Fruit fly (Drosophila melanogaster) whole organism, prepupa: ENCODE measurements around the gene Ilp3.
A peak's percentile ranks its signal among the peaks of the same experiment; 100 is the strongest.

Experiments
- Blimp-1 ChIP-seq: fragments of 200-800 bp; sonication (Bioruptor generic); optimal IDR thresholded peaks from 3 replicates; lab custom pipeline; 2017; ENCODE audit warnings: missing biosample characterization, missing genetic modification characterization, mild to moderate bottlenecking, moderate library complexity, missing genetic modification reagents
- CG10631 ChIP-seq: fragments of 200-800 bp; sonication (Bioruptor generic); optimal IDR thresholded peaks from 2 replicates; lab custom pipeline; 2016; ENCODE audit warnings: missing biosample characterization, missing genetic modification characterization
- CG10669 ChIP-seq: fragments of 200-800 bp; sonication (Bioruptor generic); optimal IDR thresholded peaks from 3 replicates; lab custom pipeline; 2018; ENCODE audit warnings: missing biosample characterization, mild to moderate bottlenecking, missing genetic modification characterization, moderate library complexity
- CG11762 ChIP-seq: fragments of 200-800 bp; sonication (Bioruptor generic); optimal IDR thresholded peaks from 3 replicates; lab custom pipeline; 2016; ENCODE audit warnings: missing biosample characterization, missing genetic modification characterization; ENCODE audit not compliant: insufficient read depth
- CG15336 ChIP-seq: fragments of 200-800 bp; sonication (Bioruptor generic); IDR thresholded peaks from 2 replicates; pipeline ENCODE4 v1.3.6; 2022; ENCODE audit warnings: missing biosample characterization, missing genetic modification characterization
- CG1621 ChIP-seq: fragments of 200-800 bp; sonication (Bioruptor generic); optimal IDR thresholded peaks from 3 replicates; lab custom pipeline; 2018; ENCODE audit warnings: missing biosample characterization, mild to moderate bottlenecking, missing genetic modification characterization
- CG16779 ChIP-seq: fragments of 200-800 bp; sonication (Bioruptor generic); optimal IDR thresholded peaks from 3 replicates; lab custom pipeline; 2017; ENCODE audit warnings: missing biosample characterization, mild to moderate bottlenecking, missing genetic modification characterization
- CG3032 ChIP-seq: fragments of 200-800 bp; optimal IDR thresholded peaks from 2 replicates; lab custom pipeline; 2019; ENCODE audit warnings: missing biosample characterization, mild to moderate bottlenecking, missing genetic modification characterization, moderate library complexity
- CG32006 ChIP-seq: fragments of 200-800 bp; sonication (Bioruptor generic); optimal IDR thresholded peaks from 3 replicates; lab custom pipeline; 2017; ENCODE audit warnings: missing biosample characterization, mild to moderate bottlenecking, missing genetic modification characterization
- CG3919 ChIP-seq: fragments of 200-800 bp; sonication (Bioruptor generic); optimal IDR thresholded peaks from 3 replicates; lab custom pipeline; 2016; ENCODE audit warnings: missing biosample characterization, missing genetic modification characterization
- CG6163 ChIP-seq: fragments of 200-800 bp; sonication (Bioruptor generic); IDR thresholded peaks from 3 replicates; pipeline ENCODE4 v1.3.6; 2022; ENCODE audit warnings: missing biosample characterization, missing genetic modification characterization
- CG6276 ChIP-seq: fragments of 200-800 bp; sonication (Bioruptor generic); optimal IDR thresholded peaks from 2 replicates; lab custom pipeline; 2017; ENCODE audit warnings: missing biosample characterization, mild to moderate bottlenecking, missing genetic modification characterization
- CG6808 ChIP-seq: fragments of 200-800 bp; sonication (Bioruptor generic); optimal IDR thresholded peaks from 3 replicates; lab custom pipeline; 2017; ENCODE audit warnings: missing biosample characterization, missing genetic modification characterization, mild to moderate bottlenecking, moderate library complexity, missing genetic modification reagents
- CG6854 ChIP-seq: fragments of 200-800 bp; sonication (Bioruptor generic); optimal IDR thresholded peaks from 2 replicates; lab custom pipeline; 2017; ENCODE audit warnings: missing biosample characterization, mild to moderate bottlenecking, missing genetic modification characterization
- CG7368 ChIP-seq: fragments of 200-800 bp; sonication (Bioruptor generic); optimal IDR thresholded peaks from 3 replicates; lab custom pipeline; 2016; ENCODE audit warnings: missing biosample characterization, missing genetic modification characterization
- CG8119 ChIP-seq: fragments of 200-800 bp; sonication (Bioruptor generic); IDR thresholded peaks from 3 replicates; pipeline ENCODE4 v1.3.6; 2022; ENCODE audit warnings: missing biosample characterization, missing genetic modification characterization
- CG8632 ChIP-seq: fragments of 200-800 bp; sonication (Bioruptor generic); optimal IDR thresholded peaks from 3 replicates; lab custom pipeline; 2016; ENCODE audit warnings: missing biosample characterization, missing genetic modification characterization
- CG9139 ChIP-seq: fragments of 200-800 bp; sonication (Bioruptor generic); optimal IDR thresholded peaks from 3 replicates; lab custom pipeline; 2017; ENCODE audit warnings: missing biosample characterization, mild to moderate bottlenecking, missing genetic modification characterization
- Eip75B ChIP-seq: fragments of 200-800 bp; sonication (Bioruptor generic); optimal IDR thresholded peaks from 3 replicates; lab custom pipeline; 2016; ENCODE audit warnings: missing biosample characterization, missing genetic modification characterization
- Eip78C ChIP-seq: fragments of 200-800 bp; sonication (Bioruptor generic); peaks from one replicate; lab custom pipeline; 2016; ENCODE audit warnings: missing biosample characterization, missing genetic modification characterization
- Ets21C ChIP-seq: fragments of 200-800 bp; sonication (Bioruptor generic); optimal IDR thresholded peaks from 3 replicates; lab custom pipeline; 2016; ENCODE audit warnings: missing biosample characterization, missing genetic modification characterization
- Ets96B ChIP-seq: fragments of 200-800 bp; optimal IDR thresholded peaks from 2 replicates; lab custom pipeline; 2019; ENCODE audit warnings: missing biosample characterization, mild to moderate bottlenecking, missing genetic modification characterization, moderate library complexity
- Gug ChIP-seq: fragments of 200-800 bp; sonication (Bioruptor generic); IDR thresholded peaks from 2 replicates; pipeline ENCODE4 v1.3.6; 2022; ENCODE audit warnings: missing biosample characterization, missing genetic modification characterization
- Hr39 ChIP-seq: fragments of 200-800 bp; sonication (Bioruptor generic); optimal IDR thresholded peaks from 2 replicates; lab custom pipeline; 2016; ENCODE audit warnings: missing biosample characterization, missing genetic modification characterization
- Hr4 ChIP-seq: fragments of 200-800 bp; sonication (Bioruptor generic); optimal IDR thresholded peaks from 3 replicates; lab custom pipeline; 2016; ENCODE audit warnings: missing biosample characterization, missing genetic modification characterization
- Lpt ChIP-seq: fragments of 200-800 bp; sonication (Bioruptor generic); optimal IDR thresholded peaks from 3 replicates; lab custom pipeline; 2016; ENCODE audit warnings: missing biosample characterization, missing genetic modification characterization
- OdsH ChIP-seq: fragments of 200-800 bp; sonication (Bioruptor generic); optimal IDR thresholded peaks from 3 replicates; lab custom pipeline; 2016; ENCODE audit warnings: missing biosample characterization, missing genetic modification characterization
- Sox14 ChIP-seq: fragments of 200-800 bp; sonication (Bioruptor generic); optimal IDR thresholded peaks from 3 replicates; lab custom pipeline; 2016; ENCODE audit warnings: missing biosample characterization, missing genetic modification characterization
- achi ChIP-seq: fragments of 200-800 bp; sonication (Bioruptor generic); optimal IDR thresholded peaks from 3 replicates; lab custom pipeline; 2016; ENCODE audit warnings: missing biosample characterization, missing genetic modification characterization
- dac ChIP-seq: fragments of 200-800 bp; sonication (Bioruptor generic); optimal IDR thresholded peaks from 2 replicates; lab custom pipeline; 2017; ENCODE audit warnings: missing biosample characterization, mild to moderate bottlenecking, missing genetic modification characterization
- dsx ChIP-seq: fragments of 200-800 bp; optimal IDR thresholded peaks from 3 replicates; lab custom pipeline; 2019; ENCODE audit warnings: missing biosample characterization, mild to moderate bottlenecking, missing genetic modification characterization, moderate library complexity; ENCODE audit not compliant: poor library complexity, severe bottlenecking
- eg ChIP-seq: fragments of 200-800 bp; sonication (Bioruptor generic); IDR thresholded peaks from 3 replicates; pipeline ENCODE4 v1.3.6; 2022; ENCODE audit warnings: missing biosample characterization, missing genetic modification characterization
- esn ChIP-seq: fragments of 200-800 bp; sonication (Bioruptor generic); optimal IDR thresholded peaks from 2 replicates; lab custom pipeline; 2016; ENCODE audit warnings: missing biosample characterization, mild to moderate bottlenecking, missing genetic modification characterization, moderate library complexity
- fd59A ChIP-seq: fragments of 200-800 bp; sonication (Bioruptor generic); optimal IDR thresholded peaks from 2 replicates; lab custom pipeline; 2017; ENCODE audit warnings: missing biosample characterization, mild to moderate bottlenecking, missing genetic modification characterization, missing genetic modification reagents
- lz ChIP-seq: fragments of 200-800 bp; sonication (Bioruptor generic); optimal IDR thresholded peaks from 3 replicates; lab custom pipeline; 2016; ENCODE audit warnings: missing biosample characterization, missing genetic modification characterization
- net ChIP-seq: fragments of 200-800 bp; sonication (Bioruptor generic); optimal IDR thresholded peaks from 3 replicates; lab custom pipeline; 2016; ENCODE audit warnings: missing biosample characterization, missing genetic modification characterization
- pdm3 ChIP-seq: fragments of 200-800 bp; sonication (Bioruptor generic); optimal IDR thresholded peaks from 3 replicates; lab custom pipeline; 2016; ENCODE audit warnings: missing biosample characterization, missing genetic modification characterization
- salr ChIP-seq, 2 experiments: fragments of 200-800 bp; sonication (Bioruptor generic); optimal IDR thresholded peaks; 3 replicates each; lab custom pipeline; 2016 to 2018; ENCODE audit warnings: missing biosample characterization in 2 of 2, missing genetic modification characterization in 2 of 2, mild to moderate bottlenecking in 1 of 2
- spab ChIP-seq: fragments of 200-800 bp; sonication (Bioruptor generic); optimal IDR thresholded peaks from 2 replicates; lab custom pipeline; 2017; ENCODE audit warnings: missing biosample characterization, mild to moderate bottlenecking, missing genetic modification characterization, missing genetic modification reagents
- ss ChIP-seq, 2 experiments: fragments of 200-800 bp; sonication (Bioruptor generic); optimal IDR thresholded peaks; 2 replicates in 1 of 2; 3 replicates in 1 of 2; lab custom pipeline; 2017 to 2018; ENCODE audit warnings: mild to moderate bottlenecking in 2 of 2, missing biosample characterization in 2 of 2, missing genetic modification characterization in 2 of 2, moderate library complexity in 1 of 2
- topi ChIP-seq: fragments of 200-800 bp; sonication (Bioruptor generic); optimal IDR thresholded peaks from 3 replicates; lab custom pipeline; 2016; ENCODE audit warnings: missing biosample characterization, missing genetic modification characterization

Ilp3 gene

DNA sequence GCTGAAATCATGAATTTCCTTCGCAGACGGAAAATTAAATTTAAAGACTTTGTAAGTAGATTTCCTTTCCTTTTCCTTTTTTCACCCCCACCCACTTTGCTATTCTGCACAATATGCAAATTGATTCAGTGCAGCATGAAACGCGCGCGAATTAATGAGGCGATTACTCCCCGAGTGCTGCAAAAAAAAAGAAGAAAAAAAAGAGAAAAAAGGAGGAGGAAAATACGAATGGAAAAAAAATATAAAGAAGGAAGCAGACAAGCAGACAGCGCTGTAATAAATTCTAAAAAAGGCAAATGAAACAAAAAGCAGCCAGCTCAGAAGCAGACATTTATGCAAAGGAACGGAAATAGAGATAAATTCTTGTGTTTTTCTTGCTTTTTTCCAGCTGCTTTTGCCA lies 46.8 kb upstream of the Ilp3 start:
- TF ChIP-seq esn (GFP tag; lab: Kevin White, UChicago) (no peak), Lpt (GFP tag; lab: Kevin White, UChicago) (peak; percentile 84), CG6163 (peak; percentile 91), CG7368 (GFP tag; lab: Kevin White, UChicago) (peak; percentile 38), CG32006 (peak; percentile 55), dac (GFP tag; lab: Kevin White, UChicago) (peak; percentile 8), CG3032 (peak; percentile 73), OdsH (GFP tag; lab: Kevin White, UChicago) (peak; percentile 41), CG15336 (GFP tag; lab: Robert Waterston, UW) (peak; percentile 69), CG11762 (GFP tag; lab: Kevin White, UChicago) (peak; percentile 43), Ets21C (GFP tag; lab: Kevin White, UChicago) (no peak), Eip78C (GFP tag; lab: Kevin White, UChicago) (no peak), CG3919 (GFP tag; lab: Kevin White, UChicago) (peak; percentile 58), pdm3 (peak; percentile 56), CG8632 (GFP tag; lab: Kevin White, UChicago) (peak; percentile 46), CG6276 (GFP tag; lab: Kevin White, UChicago) (peak; percentile 85), eg (GFP tag; lab: Robert Waterston, UW) (peak; percentile 85), Sox14 (peak; percentile 34), topi (GFP tag; lab: Kevin White, UChicago) (no peak), CG1621 (tag; lab: Kevin White, UChicago) (peak; percentile 64), achi (GFP tag; lab: Kevin White, UChicago) (peak; percentile 45), Hr4 (GFP tag; lab: Kevin White, UChicago) (no peak), CG8119 (GFP tag; lab: Robert Waterston, UW) (peak; percentile 84), salr (GFP tag; optimal IDR thresholded peaks at IDR 0.05; lab: Kevin White, UChicago) (peak; percentile 27 to 67), CG9139 (GFP tag; lab: Kevin White, UChicago) (peak; percentile 91), CG10669 (peak; percentile 83), Ets96B (tag; lab: Kevin White, UChicago) (peak; percentile 75), CG6854 (GFP tag; lab: Kevin White, UChicago) (no peak), spab (GFP tag; lab: Kevin White, UChicago) (peak; percentile 73), CG6808 (peak; percentile 91), fd59A (GFP tag; lab: Kevin White, UChicago) (peak; percentile 41), Blimp-1 (GFP tag; lab: Kevin White, UChicago) (no peak), Gug (GFP tag; lab: Robert Waterston, UW) (no peak), net (GFP tag; lab: Kevin White, UChicago) (peak; percentile 67), ss (GFP tag; optimal IDR thresholded peaks at IDR 0.05; lab: Kevin White, UChicago) (peak; percentile 90 to 91), CG16779 (tag; lab: Kevin White, UChicago) (peak; percentile 83), lz (GFP tag; lab: Kevin White, UChicago) (no peak), dsx (GFP tag; lab: Kevin White, UChicago) (peak; percentile 66), Hr39 (GFP tag; lab: Kevin White, UChicago) (no peak), CG10631 (GFP tag; lab: Kevin White, UChicago) (peak; percentile 7), Eip75B (GFP tag; lab: Kevin White, UChicago) (peak; percentile 65)
